Fruit fly (Drosophila melanogaster): Measurements from ENCODE around the gene Saysd1.

Gene Saysd1

DNA sequence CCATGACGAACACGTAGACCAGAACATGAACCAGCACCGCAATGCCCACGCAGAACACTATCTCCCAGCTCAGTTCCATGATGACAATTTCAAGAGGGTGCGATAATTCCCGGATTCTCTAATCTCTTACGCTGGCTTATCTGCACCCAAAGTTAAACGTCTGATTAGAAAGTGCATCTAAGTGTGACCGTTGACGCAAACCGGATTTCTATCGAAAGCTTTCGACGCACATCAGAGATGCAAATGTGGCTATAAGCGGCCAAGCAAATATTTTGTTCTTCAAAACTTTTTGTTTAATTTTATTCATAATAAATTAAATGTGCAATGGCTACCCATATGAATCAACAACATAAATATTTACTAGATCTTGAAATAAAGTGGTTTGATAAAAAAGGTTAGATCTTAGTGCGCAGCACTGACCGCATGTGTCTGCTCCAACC lies 47.4 kb upstream of the Saysd1 start, which contains the start of the genes Kdsr and CG11858 (continued):
- TF ChIP-seq nau (GFP tag; optimal IDR thresholded peaks at IDR 0.05) (no peak), yki (optimal IDR thresholded peaks at IDR 0.05) (no peak), CG4730 (GFP tag; IDR thresholded peaks at IDR 0.05) (peak; percentile 37; the same call in 1 of the 2 replicates), CG43689 (GFP tag; IDR thresholded peaks at IDR 0.05) (0 out of 2 replicates have a peak, but pooled peaks have one; percentile 15), az2 (GFP tag; optimal IDR thresholded peaks at IDR 0.05) (peak; percentile 52), tll (GFP tag; optimal IDR thresholded peaks at IDR 0.05) (no peak), TFAM (GFP tag; optimal IDR thresholded peaks at IDR 0.05) (no peak), Sox102F (GFP tag; optimal IDR thresholded peaks at IDR 0.05) (peak; percentile 72), sisA (GFP tag; IDR thresholded peaks at IDR 0.05) (peak; percentile 68), CG10959 (GFP tag; IDR thresholded peaks at IDR 0.05) (0 out of 2 replicates have a peak, but pooled peaks have one; percentile 34), CkIIα-i1 (GFP tag; IDR thresholded peaks at IDR 0.05) (no peak), unpg (GFP tag; optimal IDR thresholded peaks at IDR 0.05) (peak; percentile 72), jigr1 (GFP tag; IDR thresholded peaks at IDR 0.05) (no peak), insv (GFP tag; optimal IDR thresholded peaks at IDR 0.05) (peak in 1 of 2 experiments; percentile 81), Kr (GFP tag; optimal IDR thresholded peaks at IDR 0.05) (no peak), CG3847 (GFP tag; IDR thresholded peaks at IDR 0.05) (peak; percentile 68), Nf-YB (GFP tag; optimal IDR thresholded peaks at IDR 0.05) (peak; percentile 5), Lpt (GFP tag; optimal IDR thresholded peaks at IDR 0.05) (no peak), peb (GFP tag; IDR thresholded peaks at IDR 0.05) (peak; percentile 47; the same call in 1 of the 2 replicates), CG15011 (GFP tag; optimal IDR thresholded peaks at IDR 0.05) (no peak), MESR4 (GFP tag; optimal IDR thresholded peaks at IDR 0.05) (peak; percentile 43), CG17328 (GFP tag; IDR thresholded peaks at IDR 0.05) (peak; percentile 65), Lim3 (GFP tag; IDR thresholded peaks at IDR 0.05) (no peak), maf-S (GFP tag; optimal IDR thresholded peaks at IDR 0.05) (peak; percentile 40), CG7357 (GFP tag; IDR thresholded peaks at IDR 0.05) (peak; percentile 53; the same call in 1 of the 3 replicates), al (GFP tag; IDR thresholded peaks at IDR 0.05) (peak; percentile 61), prd (optimal IDR thresholded peaks at IDR 0.05) (no peak), prd (GFP tag; IDR thresholded peaks at IDR 0.05) (peak; percentile 85), fd64A (GFP tag; optimal IDR thresholded peaks at IDR 0.05) (no peak), CG14050 (GFP tag; IDR thresholded peaks at IDR 0.05) (peak; percentile 52), Nf-YA (GFP tag; IDR thresholded peaks at IDR 0.05) (no peak), hb (GFP tag; IDR thresholded peaks at IDR 0.05; ENCODE audit: partially characterized antibody) (no peak), Blimp-1 (GFP tag; optimal IDR thresholded peaks at IDR 0.05) (no peak), dm (GFP tag; optimal IDR thresholded peaks at IDR 0.05) (peak; percentile 74), H2.0 (GFP tag; IDR thresholded peaks at IDR 0.05) (peak; percentile 60; the same call in 1 of the 2 replicates), Nf-YC (tag; optimal IDR thresholded peaks at IDR 0.05) (peak; percentile 60), CG17829 (tag; optimal IDR thresholded peaks at IDR 0.05) (peak; percentile 56), CG12744 (GFP tag; optimal IDR thresholded peaks at IDR 0.05) (peak; percentile 40), CG31224 (GFP tag; IDR thresholded peaks at IDR 0.05) (peak; percentile 42; the same call in 1 of the 2 replicates), MTF-1 (GFP tag; optimal IDR thresholded peaks at IDR 0.05; ENCODE audit: borderline replicate concordance) (no peak), ewg (GFP tag; optimal IDR thresholded peaks at IDR 0.05) (no peak), pan (optimal IDR thresholded peaks at IDR 0.05) (no peak), pan (GFP tag; optimal IDR thresholded peaks at IDR 0.05 in 1 of 2, IDR thresholded peaks at IDR 0.05 in 1 of 2) (peak in 1 of 2 experiments; percentile 64), Gsc (GFP tag; IDR thresholded peaks at IDR 0.05) (no peak), bbx (GFP tag; IDR thresholded peaks at IDR 0.05; ENCODE audit: partially characterized antibody) (no peak), CG8281 (tag; optimal IDR thresholded peaks at IDR 0.05) (peak; percentile 7), CG32532 (GFP tag; IDR thresholded peaks at IDR 0.05) (peak; percentile 68), Rx (GFP tag; IDR thresholded peaks at IDR 0.05) (peak; percentile 50), bab2 (GFP tag; optimal IDR thresholded peaks at IDR 0.05) (peak; percentile 40), Dref (GFP tag; IDR thresholded peaks at IDR 0.05) (peak; percentile 51), CG15073 (GFP tag; optimal IDR thresholded peaks at IDR 0.05) (no peak), Dfd (GFP tag; optimal IDR thresholded peaks at IDR 0.05) (no peak)

Measured in whole organism, embryonic.